Worm (Caenorhabditis elegans): Measurements from ENCODE around the gene sri-74.
"Not testable (repeated sequence)": the region's sequence is repeated elsewhere in the genome, so short reads cannot be mapped to it uniquely, and the experiment has no call there.

The sri-74 gene

DNA sequence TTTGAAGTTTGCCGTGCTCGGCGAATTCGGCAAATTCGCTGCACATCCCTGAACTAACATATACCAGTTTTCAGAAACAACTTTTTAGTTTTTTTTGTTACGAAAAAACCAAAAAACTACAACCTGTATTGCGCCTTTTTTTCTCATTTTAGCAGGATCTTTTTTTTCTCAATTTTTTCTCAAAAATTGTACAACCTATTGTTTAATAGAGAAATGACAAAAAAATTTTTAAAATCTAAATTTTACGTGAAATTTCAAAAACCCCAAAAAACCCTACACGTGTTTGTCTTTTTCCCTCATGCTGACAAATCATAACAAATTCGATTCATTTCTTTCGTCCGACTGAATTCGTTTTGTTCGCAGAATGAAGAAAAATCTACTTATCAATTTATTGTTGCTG, 37.0 kb downstream of the sri-74 start, which contains the start of gene K02F6.3:
Gene K02F6.3 (plus strand): TSS at position 301 of the 400 bp plus-strand sequence.
- TF ChIP-seq fkh-10 (GFP tag; optimal IDR thresholded peaks at IDR 0.05) = no peak
- TF ChIP-seq ceh-82 (tag; optimal IDR thresholded peaks at IDR 0.05) = no peak
- no peak for TF ChIP-seq egl-27 (tag; optimal IDR thresholded peaks at IDR 0.05)
- no peak for TF ChIP-seq nhr-23 (tag; optimal IDR thresholded peaks at IDR 0.05)
- no peak for TF ChIP-seq snpc-4 (tag; optimal IDR thresholded peaks at IDR 0.05)
- no peak for TF ChIP-seq nhr-76 (tag; optimal IDR thresholded peaks at IDR 0.05)
- TF ChIP-seq aly-2 (tag; optimal IDR thresholded peaks at IDR 0.05) = no peak
- TF ChIP-seq ama-1 (optimal IDR thresholded peaks at IDR 0.05) = no peak
- TF ChIP-seq fkh-2 (tag; optimal IDR thresholded peaks at IDR 0.05) = no peak
- TF ChIP-seq nhr-77 (tag; optimal IDR thresholded peaks at IDR 0.05) = no peak
- no peak for TF ChIP-seq elt-2 (tag; optimal IDR thresholded peaks at IDR 0.05)

DNA sequence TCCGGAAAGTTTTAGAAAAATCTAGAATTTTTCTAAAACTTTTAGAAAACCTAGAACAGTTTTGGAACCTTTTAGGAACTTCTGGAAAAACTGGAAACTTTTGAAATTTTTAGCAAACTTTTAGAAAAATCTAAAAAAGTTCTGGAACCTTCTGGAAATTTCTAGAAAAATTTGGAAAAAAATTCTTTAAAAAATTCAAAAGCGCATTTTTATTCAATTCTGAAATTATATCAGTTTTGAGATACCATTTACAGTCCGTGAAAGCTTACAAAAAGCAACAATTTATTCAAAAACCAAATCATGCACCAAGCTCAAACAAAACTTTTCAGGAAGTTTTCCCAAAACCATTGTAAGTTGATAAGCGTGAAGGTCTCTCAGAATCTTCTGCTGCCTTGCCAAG, 44.8 kb downstream of the sri-74 start, which contains the start of gene K02F6.4:
Gene K02F6.4 (plus strand): TSS at position 301 of the 400 bp plus-strand sequence.
- TF ChIP-seq daf-12 (tag; optimal IDR thresholded peaks at IDR 0.05) (no peak), tbx-2 (tag; optimal IDR thresholded peaks at IDR 0.05) (no peak), nhr-11 (tag; optimal IDR thresholded peaks at IDR 0.05) (no peak), elt-3 (tag; optimal IDR thresholded peaks at IDR 0.05) (no peak), elt-1 (tag; optimal IDR thresholded peaks at IDR 0.05) (no peak)

- TF ChIP-seq nhr-23 (tag; optimal IDR thresholded peaks at IDR 0.05) = no peak
- TF ChIP-seq snpc-4 (tag; optimal IDR thresholded peaks at IDR 0.05) = no peak
- no peak for TF ChIP-seq ztf-4 (tag; optimal IDR thresholded peaks at IDR 0.05)
- TF ChIP-seq elt-3 (tag; optimal IDR thresholded peaks at IDR 0.05) = no peak
- TF ChIP-seq elt-1 (tag; optimal IDR thresholded peaks at IDR 0.05) = no peak
- no peak for TF ChIP-seq mml-1 (tag; optimal IDR thresholded peaks at IDR 0.05)
- TF ChIP-seq nhr-43 (tag; optimal IDR thresholded peaks at IDR 0.05; ENCODE audit: poor library complexity, severe bottlenecking) = no peak
- TF ChIP-seq fkh-10 (GFP tag; optimal IDR thresholded peaks at IDR 0.05) = no peak
- no peak for TF ChIP-seq ztf-11 (tag; optimal IDR thresholded peaks at IDR 0.05)
- no peak for TF ChIP-seq eor-1 (tag; optimal IDR thresholded peaks at IDR 0.05)
- no peak for TF ChIP-seq nhr-76 (tag; optimal IDR thresholded peaks at IDR 0.05)
- TF ChIP-seq sea-2 (GFP tag; optimal IDR thresholded peaks at IDR 0.05) = no peak
- no peak for TF ChIP-seq nfya-1 (tag; optimal IDR thresholded peaks at IDR 0.05; ENCODE audit: insufficient read depth)
- no peak for TF ChIP-seq pqm-1 (tag; optimal IDR thresholded peaks at IDR 0.05)
- no peak for TF ChIP-seq unc-62 (GFP tag; optimal IDR thresholded peaks at IDR 0.05)
- TF ChIP-seq egl-27 (tag; optimal IDR thresholded peaks at IDR 0.05) = no peak
These were observed 45.2 kb downstream of the sri-74 start, which contains the start of gene K02F6.7 for ce11 chrII:2537754-2538153. K02F6.7 (minus strand) TSS chrII:2537854.

DNA sequence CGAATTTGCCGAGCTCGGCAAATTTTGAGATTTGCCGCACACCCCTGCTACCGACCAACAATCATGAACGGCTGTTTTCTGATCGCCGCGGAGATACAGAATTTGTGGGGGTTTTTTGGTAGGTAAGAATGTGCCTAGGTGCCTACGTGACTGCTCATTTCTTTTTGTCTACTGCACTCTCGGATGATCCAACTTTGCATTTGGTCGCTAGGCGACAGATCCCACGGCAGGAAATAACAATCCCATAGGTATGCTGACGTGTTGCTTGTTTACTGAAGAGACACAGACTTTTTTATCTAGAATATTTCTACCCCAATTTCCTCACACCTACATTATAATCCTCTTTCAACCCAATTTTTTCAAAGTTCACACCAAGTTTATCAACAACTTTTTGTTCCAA, 48.0 kb downstream of the sri-74 start, which contains the start of gene K02F6.8:
Gene K02F6.8 (minus strand): TSS at position 101 of the 400 bp plus-strand sequence.
- TF ChIP-seq pqm-1, ztf-4, nhr-11 (tag; optimal IDR thresholded peaks at IDR 0.05): not testable (repeated sequence)

DNA sequence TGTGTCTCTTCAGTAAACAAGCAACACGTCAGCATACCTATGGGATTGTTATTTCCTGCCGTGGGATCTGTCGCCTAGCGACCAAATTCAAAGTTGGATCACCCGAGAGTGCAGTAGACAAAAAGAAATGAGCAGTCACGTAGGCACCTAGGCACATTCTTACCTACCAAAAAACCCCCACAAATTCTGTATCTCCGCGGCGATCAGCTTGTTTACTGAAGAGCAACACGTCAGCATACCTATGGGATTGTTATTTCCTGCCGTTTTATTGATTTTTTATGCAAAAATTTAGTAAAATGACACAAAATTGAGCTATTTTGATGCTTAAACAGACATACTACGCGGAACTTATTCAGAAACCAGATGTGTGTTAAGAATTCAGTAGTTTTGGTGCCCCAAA, 48.5 kb downstream of the sri-74 start, which contains the start of gene K02F6.5:
Gene K02F6.5 (plus strand): TSS at position 301 of the 400 bp plus-strand sequence.
- not testable (repeated sequence) for TF ChIP-seq fkh-2, pha-4, ceh-28 (tag; optimal IDR thresholded peaks at IDR 0.05)

Measured in whole organism, L3 larva.